Worm (Caenorhabditis elegans): ENCODE data around the gene Y48E1C.2.

Gene Y48E1C.2

ce11 chrII:13461604-13462375 is 37.4 kb downstream of the Y48E1C.2 start (continued):
- TF ChIP-seq fkh-10 (GFP tag; optimal IDR thresholded peaks at IDR 0.05) (no peak), mab-9 (GFP tag; IDR thresholded peaks at IDR 0.05) (no peak), ceh-90 (tag; optimal IDR thresholded peaks at IDR 0.05) (no peak), zag-1 (tag; optimal IDR thresholded peaks at IDR 0.05) (no peak), ceh-88 (GFP tag; IDR thresholded peaks at IDR 0.05) (peak; percentile 59; the same call in 1 of the 2 replicates), nhr-28 (tag; optimal IDR thresholded peaks at IDR 0.05) (no peak), nhr-11 (tag; optimal IDR thresholded peaks at IDR 0.05) (peak; percentile 24), jun-1 (tag; optimal IDR thresholded peaks at IDR 0.05) (peak; percentile 62), C34B4.2 (tag; optimal IDR thresholded peaks at IDR 0.05) (no peak), lin-14 (GFP tag; optimal IDR thresholded peaks at IDR 0.05) (peak; percentile 95), fkh-8 (tag; optimal IDR thresholded peaks at IDR 0.05) (peak; percentile 30), lsy-2 (tag; optimal IDR thresholded peaks at IDR 0.05) (peak; percentile 47 to 67), nhr-20 (tag; optimal IDR thresholded peaks at IDR 0.05) (peak; percentile 91), tbx-2 (tag; optimal IDR thresholded peaks at IDR 0.05) (peak; percentile 81), nhr-237 (tag; optimal IDR thresholded peaks at IDR 0.05) (no peak), elt-2 (tag; optimal IDR thresholded peaks at IDR 0.05) (peak; percentile 82), snu-23 (GFP tag; optimal IDR thresholded peaks at IDR 0.05) (peak; percentile 89), sup-37 (GFP tag; optimal IDR thresholded peaks at IDR 0.05) (peak; percentile 38), vab-15 (tag; optimal IDR thresholded peaks at IDR 0.05) (no peak), ama-1 (optimal IDR thresholded peaks at IDR 0.05) (peak; percentile 87), zip-4 (GFP tag; optimal IDR thresholded peaks at IDR 0.05) (peak; percentile 15), Y116A8C.19 (tag; optimal IDR thresholded peaks at IDR 0.05; ENCODE audit: borderline replicate concordance) (no peak), mef-2 (tag; optimal IDR thresholded peaks at IDR 0.05) (peak; percentile 37), lir-3 (tag; optimal IDR thresholded peaks at IDR 0.05; ENCODE audit: poor library complexity) (no peak), dsc-1 (tag; optimal IDR thresholded peaks at IDR 0.05) (peak; percentile 14), swsn-7 (tag; optimal IDR thresholded peaks at IDR 0.05) (peak; percentile 62), egl-27 (tag; optimal IDR thresholded peaks at IDR 0.05) (peak in 1 of 2 experiments; percentile 18), sox-4 (tag; optimal IDR thresholded peaks at IDR 0.05) (peak; percentile 40), nhr-47 (tag; optimal IDR thresholded peaks at IDR 0.05) (peak; percentile 71), aly-2 (tag; optimal IDR thresholded peaks at IDR 0.05) (no peak), tlp-1 (tag; optimal IDR thresholded peaks at IDR 0.05) (no peak), grh-1 (GFP tag; IDR thresholded peaks at IDR 0.05) (0 out of 2 replicates have a peak, but pooled peaks have one; percentile 9), ztf-4 (tag; optimal IDR thresholded peaks at IDR 0.05) (peak; percentile 76), snpc-4 (tag; optimal IDR thresholded peaks at IDR 0.05) (no peak), pqm-1 (tag; optimal IDR thresholded peaks at IDR 0.05) (peak; percentile 51), unc-30 (tag; optimal IDR thresholded peaks at IDR 0.05) (no peak), lin-35 (GFP tag; optimal IDR thresholded peaks at IDR 0.05) (peak; percentile 39 to 65), nhr-76 (tag; optimal IDR thresholded peaks at IDR 0.05) (no peak), nhr-90 (tag; optimal IDR thresholded peaks at IDR 0.05; ENCODE audit: poor library complexity) (peak; percentile 71), skn-1 (tag; optimal IDR thresholded peaks at IDR 0.05) (peak; percentile 60), efl-3 (GFP tag; optimal IDR thresholded peaks at IDR 0.05) (no peak), xbp-1 (tag; optimal IDR thresholded peaks at IDR 0.05) (peak; percentile 48), isw-1 (GFP tag; IDR thresholded peaks at IDR 0.05) (no peak), lin-15B (tag; optimal IDR thresholded peaks at IDR 0.05) (no peak), sptf-1 (tag; optimal IDR thresholded peaks at IDR 0.05) (no peak), unc-130 (tag; optimal IDR thresholded peaks at IDR 0.05) (peak; percentile 89)

Measured in whole organism, L1 larva.